Fruit fly (Drosophila melanogaster): ENCODE results near the gene SdhD.

- TF ChIP-seq cnc (optimal IDR thresholded peaks at IDR 0.05), result no peak
- TF ChIP-seq ovo (GFP tag; optimal IDR thresholded peaks at IDR 0.05), result no peak
- TF ChIP-seq CG12768 (GFP tag; optimal IDR thresholded peaks at IDR 0.05), result no peak
- TF ChIP-seq Mnt (GFP tag; optimal IDR thresholded peaks at IDR 0.05), result no peak
- TF ChIP-seq pad (GFP tag; optimal IDR thresholded peaks at IDR 0.05), result no peak
These were observed 20.4 kb upstream of the SdhD start for dm6 chr3R:23780757-23781156.
